Fruit fly (Drosophila melanogaster) whole organism, embryonic: ENCODE measurements around the gene I-2.

ENCODE experiments used
- ATbp ChIP-seq: fragments of 200-800 bp; sonication (Bioruptor generic); optimal IDR thresholded peaks from 2 replicates; lab custom pipeline; 2017; ENCODE audit warnings: missing biosample characterization, mild to moderate bottlenecking, missing genetic modification characterization, missing genetic modification reagents
- Atf3 ChIP-seq: fragments of 200-800 bp; sonication (Bioruptor generic); optimal IDR thresholded peaks from 3 replicates; lab custom pipeline; 2016; ENCODE audit warnings: missing biosample characterization, missing genetic modification characterization
- CG10543 ChIP-seq: fragments of 200-800 bp; sonication (Bioruptor generic); optimal IDR thresholded peaks from 3 replicates; lab custom pipeline; 2017; ENCODE audit warnings: missing biosample characterization, mild to moderate bottlenecking, missing genetic modification characterization, moderate library complexity
- CG15514 ChIP-seq: fragments of 200-800 bp; sonication (Bioruptor generic); optimal IDR thresholded peaks from 3 replicates; lab custom pipeline; 2017; ENCODE audit warnings: missing biosample characterization, missing genetic modification characterization, mild to moderate bottlenecking, moderate library complexity, missing genetic modification reagents
- CG17568 ChIP-seq: fragments of 200-800 bp; sonication (Bioruptor generic); optimal IDR thresholded peaks from 2 replicates; lab custom pipeline; 2018; ENCODE audit warnings: missing biosample characterization, mild to moderate bottlenecking, missing genetic modification characterization, moderate library complexity
- CG17612 ChIP-seq: fragments of 200-800 bp; sonication (Bioruptor generic); IDR thresholded peaks from 2 replicates; pipeline ENCODE4 v1.3.6; 2022; ENCODE audit warnings: missing biosample characterization, missing genetic modification characterization
- CG18599 ChIP-seq: fragments of 200-800 bp; sonication (Bioruptor generic); optimal IDR thresholded peaks from 3 replicates; lab custom pipeline; 2017; ENCODE audit warnings: missing biosample characterization, missing genetic modification characterization, mild to moderate bottlenecking, moderate library complexity, missing genetic modification reagents
- CG3163 ChIP-seq: fragments of 200-800 bp; sonication (Bioruptor generic); optimal IDR thresholded peaks from 3 replicates; lab custom pipeline; 2016; ENCODE audit warnings: missing biosample characterization, missing genetic modification characterization
- CG34376 ChIP-seq: fragments of 200-800 bp; sonication (Bioruptor generic); optimal IDR thresholded peaks from 2 replicates; lab custom pipeline; 2018; ENCODE audit warnings: missing biosample characterization, mild to moderate bottlenecking, missing genetic modification characterization
- CG4730 ChIP-seq: fragments of 200-800 bp; sonication (Bioruptor generic); IDR thresholded peaks from 2 replicates; pipeline ENCODE4 v1.3.6; 2022; ENCODE audit warnings: missing biosample characterization, missing genetic modification characterization
- CG4854 ChIP-seq: fragments of 200-800 bp; sonication (Bioruptor generic); optimal IDR thresholded peaks from 2 replicates; lab custom pipeline; 2016; ENCODE audit warnings: missing biosample characterization, missing genetic modification characterization, inconsistent platforms
- CG5245 ChIP-seq: fragments of 200-800 bp; sonication (Bioruptor generic); optimal IDR thresholded peaks from 3 replicates; lab custom pipeline; 2016; ENCODE audit warnings: missing biosample characterization, missing genetic modification characterization
- CG6791 ChIP-seq: fragments of 200-800 bp; sonication (Bioruptor generic); IDR thresholded peaks from 3 replicates; pipeline ENCODE4 v1.3.6; 2022; ENCODE audit warnings: missing biosample characterization, missing genetic modification characterization; ENCODE audit not compliant: partially characterized antibody
- CG7556 ChIP-seq: fragments of 200-800 bp; sonication (Bioruptor generic); optimal IDR thresholded peaks from 2 replicates; lab custom pipeline; 2017; ENCODE audit warnings: missing biosample characterization, mild to moderate bottlenecking, missing genetic modification characterization
- Dp ChIP-seq: fragments of 200-800 bp; sonication (Bioruptor generic); optimal IDR thresholded peaks from 2 replicates; lab custom pipeline; 2018; ENCODE audit warnings: missing biosample characterization, mild to moderate bottlenecking, missing genetic modification characterization, moderate library complexity
- Dref ChIP-seq: fragments of 200-800 bp; sonication (Bioruptor generic); IDR thresholded peaks from 2 replicates; pipeline ENCODE4 v1.3.6; 2022; ENCODE audit warnings: missing biosample characterization, missing genetic modification characterization
- Fer2 ChIP-seq: fragments of 200-800 bp; sonication (Bioruptor generic); optimal IDR thresholded peaks from 2 replicates; lab custom pipeline; 2018; ENCODE audit warnings: missing biosample characterization, mild to moderate bottlenecking, missing genetic modification characterization, moderate library complexity
- Fer3 ChIP-seq: fragments of 200-800 bp; sonication (Bioruptor generic); optimal IDR thresholded peaks from 2 replicates; lab custom pipeline; 2018; ENCODE audit warnings: missing biosample characterization, mild to moderate bottlenecking, missing genetic modification characterization, moderate library complexity
- Gug ChIP-seq: fragments of 200-800 bp; sonication (Bioruptor generic); IDR thresholded peaks from 4 replicates; pipeline ENCODE4 v1.3.6; 2022; ENCODE audit warnings: missing biosample characterization, missing genetic modification characterization
- HLH4C ChIP-seq: fragments of 200-800 bp; sonication (Bioruptor generic); IDR thresholded peaks from 3 replicates; pipeline ENCODE4 v1.3.6; 2022; ENCODE audit warnings: missing biosample characterization, missing genetic modification characterization; ENCODE audit not compliant: partially characterized antibody
- MESR4 ChIP-seq: fragments of 200-800 bp; sonication (Bioruptor generic); optimal IDR thresholded peaks from 2 replicates; lab custom pipeline; 2018; ENCODE audit warnings: missing biosample characterization, mild to moderate bottlenecking, missing genetic modification characterization, moderate library complexity
- Nf-YC ChIP-seq: fragments of 200-800 bp; optimal IDR thresholded peaks from 3 replicates; lab custom pipeline; 2019; ENCODE audit warnings: missing biosample characterization, mild to moderate bottlenecking, missing genetic modification characterization, moderate library complexity
- NfI ChIP-seq: fragments of 200-800 bp; sonication (Bioruptor generic); optimal IDR thresholded peaks from 3 replicates; lab custom pipeline; 2018; ENCODE audit warnings: missing biosample characterization, mild to moderate bottlenecking, missing genetic modification characterization, moderate library complexity
- Six4 ChIP-seq: fragments of 200-800 bp; sonication (Bioruptor generic); optimal IDR thresholded peaks from 2 replicates; lab custom pipeline; 2016; ENCODE audit warnings: missing biosample characterization, missing genetic modification characterization
- Xbp1 ChIP-seq: fragments of 200-800 bp; sonication (Bioruptor generic); optimal IDR thresholded peaks from 3 replicates; lab custom pipeline; 2016; ENCODE audit warnings: missing biosample characterization, mild to moderate bottlenecking, missing genetic modification characterization
- ab ChIP-seq: fragments of 200-800 bp; sonication (Bioruptor generic); optimal IDR thresholded peaks from 2 replicates; lab custom pipeline; 2016; ENCODE audit warnings: missing biosample characterization, missing genetic modification characterization
- al ChIP-seq: fragments of 200-800 bp; sonication (Bioruptor generic); IDR thresholded peaks from 2 replicates; pipeline ENCODE4 v1.3.6; 2022; ENCODE audit warnings: missing biosample characterization, missing genetic modification characterization
- ara ChIP-seq: fragments of 200-800 bp; sonication (Bioruptor generic); IDR thresholded peaks from 2 replicates; pipeline ENCODE4 v1.3.6; 2022; ENCODE audit warnings: missing biosample characterization, missing genetic modification characterization
- ato ChIP-seq: fragments of 200-800 bp; sonication (Bioruptor generic); IDR thresholded peaks from 2 replicates; pipeline ENCODE4 v1.3.6; 2022; ENCODE audit warnings: missing biosample characterization, missing genetic modification characterization; ENCODE audit not compliant: partially characterized antibody
- az2 ChIP-seq: fragments of 200-800 bp; sonication (Bioruptor generic); optimal IDR thresholded peaks from 3 replicates; lab custom pipeline; 2016; ENCODE audit warnings: missing biosample characterization, missing genetic modification characterization
- dm ChIP-seq: fragments of 200-800 bp; sonication (Bioruptor generic); optimal IDR thresholded peaks from 3 replicates; lab custom pipeline; 2016; ENCODE audit warnings: missing biosample characterization, missing genetic modification characterization
- dmrt99B ChIP-seq: fragments of 200-800 bp; sonication (Bioruptor generic); optimal IDR thresholded peaks from 2 replicates; lab custom pipeline; 2018; ENCODE audit warnings: missing biosample characterization, mild to moderate bottlenecking, missing genetic modification characterization, moderate library complexity
- gce ChIP-seq: fragments of 200-800 bp; sonication (Bioruptor generic); IDR thresholded peaks from 3 replicates; pipeline ENCODE4 v1.3.6; 2022; ENCODE audit warnings: missing biosample characterization, missing genetic modification characterization
- grn ChIP-seq: fragments of 200-800 bp; sonication (Bioruptor generic); optimal IDR thresholded peaks from 3 replicates; lab custom pipeline; 2017; ENCODE audit warnings: missing biosample characterization, missing genetic modification characterization
- mirr ChIP-seq: fragments of 200-800 bp; sonication (Bioruptor generic); optimal IDR thresholded peaks from 3 replicates; lab custom pipeline; 2018; ENCODE audit warnings: missing biosample characterization, mild to moderate bottlenecking, missing genetic modification characterization
- pnt ChIP-seq: fragments of 200-800 bp; sonication (Bioruptor generic); optimal IDR thresholded peaks from 3 replicates; lab custom pipeline; 2016; ENCODE audit warnings: missing biosample characterization, missing genetic modification characterization
- row ChIP-seq: fragments of 200-800 bp; sonication (Bioruptor generic); IDR thresholded peaks from 3 replicates; pipeline ENCODE4 v1.3.6; 2022; ENCODE audit warnings: missing biosample characterization, missing genetic modification characterization
- run ChIP-seq: fragments of 200-800 bp; sonication (Bioruptor generic); optimal IDR thresholded peaks from 3 replicates; lab custom pipeline; 2018; ENCODE audit warnings: missing biosample characterization, mild to moderate bottlenecking, missing genetic modification characterization
- sc ChIP-seq, 3 experiments: fragments of >200 bp in 2 of 3; fragments of 200-800 bp in 1 of 3; sonication (Bioruptor generic) in 1 of 3; optimal IDR thresholded peaks; 2 replicates in 2 of 3; 3 replicates in 1 of 3; lab custom pipeline; 2017; ENCODE audit warnings: mild to moderate bottlenecking in 1 of 3, missing biosample characterization in 1 of 3, missing genetic modification characterization in 1 of 3, missing genetic modification reagents in 1 of 3
- sim ChIP-seq: fragments of 200-800 bp; sonication (Bioruptor generic); IDR thresholded peaks from 2 replicates; pipeline ENCODE4 v1.3.6; 2022; ENCODE audit warnings: missing biosample characterization, missing genetic modification characterization
- slp2 ChIP-seq: fragments of 200-800 bp; sonication (Bioruptor generic); optimal IDR thresholded peaks from 2 replicates; lab custom pipeline; 2016; ENCODE audit warnings: missing biosample characterization, missing genetic modification characterization
- stc ChIP-seq: fragments of 200-800 bp; sonication (Bioruptor generic); IDR thresholded peaks from 2 replicates; pipeline ENCODE4 v1.3.6; 2022; ENCODE audit warnings: missing biosample characterization, missing genetic modification characterization
- tio ChIP-seq: fragments of 200-800 bp; sonication (Bioruptor generic); optimal IDR thresholded peaks from 2 replicates; lab custom pipeline; 2017; ENCODE audit warnings: missing biosample characterization, missing genetic modification characterization, inconsistent platforms
- tna ChIP-seq: fragments of 200-800 bp; sonication (Bioruptor generic); IDR thresholded peaks from 2 replicates; pipeline ENCODE4 v1.3.6; 2022; ENCODE audit warnings: missing biosample characterization, missing genetic modification characterization; ENCODE audit not compliant: partially characterized antibody
- trh ChIP-seq: fragments of 200-800 bp; sonication (Bioruptor generic); optimal IDR thresholded peaks from 2 replicates; lab custom pipeline; 2016; ENCODE audit warnings: missing biosample characterization, missing genetic modification characterization
- vfl ChIP-seq: fragments of 200-800 bp; sonication (Bioruptor generic); optimal IDR thresholded peaks from 2 replicates; lab custom pipeline; 2016; ENCODE audit warnings: missing biosample characterization, missing genetic modification characterization
- vvl ChIP-seq: fragments of 200-800 bp; sonication (Bioruptor generic); IDR thresholded peaks from 2 replicates; pipeline ENCODE4 v1.3.6; 2022; ENCODE audit warnings: missing biosample characterization, missing genetic modification characterization
- wek ChIP-seq: fragments of 200-800 bp; sonication (Bioruptor generic); optimal IDR thresholded peaks from 3 replicates; lab custom pipeline; 2018; ENCODE audit warnings: missing biosample characterization, mild to moderate bottlenecking, missing genetic modification characterization, moderate library complexity

Gene I-2

dm6 chr3L:9864275-9865052 lies 27.9 kb upstream of the I-2 start, which contains the start of the genes iPLA2-VIA and Ciz1 (continued):
- TF ChIP-seq CG17568 (GFP tag; lab: Kevin White, UChicago) (no peak), CG15514 (GFP tag; lab: Kevin White, UChicago) (peak; percentile 62), Atf3 (GFP tag; lab: Kevin White, UChicago) (no peak), Six4 (GFP tag; lab: Kevin White, UChicago) (no peak), trh (GFP tag; lab: Kevin White, UChicago) (no peak), CG18599 (no peak), mirr (no peak), dmrt99B (tag; lab: Kevin White, UChicago) (no peak), ATbp (GFP tag; lab: Kevin White, UChicago) (no peak), al (GFP tag; lab: Robert Waterston, UW) (no peak), MESR4 (GFP tag; lab: Kevin White, UChicago) (peak; percentile 56), Dref (GFP tag; lab: Robert Waterston, UW) (peak; percentile 71), CG6791 (GFP tag; lab: Robert Waterston, UW) (0 out of 3 replicates have a peak, but pooled peaks have one; percentile 57), Dp (peak; percentile 20), gce (GFP tag; lab: Robert Waterston, UW) (no peak), CG34376 (GFP tag; lab: Kevin White, UChicago) (no peak), HLH4C (GFP tag; lab: Robert Waterston, UW) (peak; percentile 68), ara (no peak), grn (GFP tag; lab: Kevin White, UChicago) (peak; percentile 37), Nf-YC (tag; lab: Kevin White, UChicago) (peak; percentile 50), sc (optimal IDR thresholded peaks at IDR 0.05; lab: Kevin White, UChicago) (no peak), sc (GFP tag; optimal IDR thresholded peaks at IDR 0.05; lab: Kevin White, UChicago) (no peak), wek (GFP tag; lab: Kevin White, UChicago) (no peak), ato (GFP tag; lab: Robert Waterston, UW) (0 out of 2 replicates have a peak, but pooled peaks have one; percentile 9), ab (GFP tag; lab: Kevin White, UChicago) (no peak), NfI (GFP tag; lab: Kevin White, UChicago) (no peak), dm (GFP tag; lab: Kevin White, UChicago) (no peak), sim (GFP tag; lab: Robert Waterston, UW) (no peak), Fer2 (tag; lab: Kevin White, UChicago) (no peak), vvl (GFP tag; lab: Robert Waterston, UW) (no peak), CG3163 (GFP tag; lab: Kevin White, UChicago) (no peak), Gug (GFP tag; lab: Robert Waterston, UW) (0 out of 4 replicates have a peak, but pooled peaks have one; percentile 8), tna (GFP tag; lab: Robert Waterston, UW) (0 out of 2 replicates have a peak, but pooled peaks have one; percentile 30), CG17612 (GFP tag; lab: Robert Waterston, UW) (no peak), CG7556 (GFP tag; lab: Kevin White, UChicago) (no peak), CG4730 (GFP tag; lab: Robert Waterston, UW) (no peak), tio (GFP tag; lab: Kevin White, UChicago) (no peak), slp2 (GFP tag; lab: Kevin White, UChicago) (no peak), vfl (GFP tag; lab: Kevin White, UChicago) (peak; percentile 13), CG5245 (GFP tag; lab: Kevin White, UChicago) (no peak), CG4854 (GFP tag; lab: Kevin White, UChicago) (no peak), row (GFP tag; lab: Robert Waterston, UW) (peak; percentile 72), stc (GFP tag; lab: Robert Waterston, UW) (no peak), az2 (GFP tag; lab: Kevin White, UChicago) (no peak), CG10543 (GFP tag; lab: Kevin White, UChicago) (no peak), Xbp1 (GFP tag; lab: Kevin White, UChicago) (peak; percentile 48), Fer3 (tag; lab: Kevin White, UChicago) (no peak), pnt (peak; percentile 14), run (tag; lab: Kevin White, UChicago) (no peak)
